Fruit fly (Drosophila melanogaster) whole organism, prepupa: ENCODE data around the gene Scm.

Source experiments
- Blimp-1 ChIP-seq: fragments of 200-800 bp; sonication (Bioruptor generic); optimal IDR thresholded peaks from 3 replicates; lab custom pipeline; 2017; ENCODE audit warnings: missing biosample characterization, missing genetic modification characterization, mild to moderate bottlenecking, moderate library complexity, missing genetic modification reagents
- CG10669 ChIP-seq: fragments of 200-800 bp; sonication (Bioruptor generic); optimal IDR thresholded peaks from 3 replicates; lab custom pipeline; 2018; ENCODE audit warnings: missing biosample characterization, mild to moderate bottlenecking, missing genetic modification characterization, moderate library complexity
- CG15336 ChIP-seq: fragments of 200-800 bp; sonication (Bioruptor generic); IDR thresholded peaks from 2 replicates; pipeline ENCODE4 v1.3.6; 2022; ENCODE audit warnings: missing biosample characterization, missing genetic modification characterization
- CG1621 ChIP-seq: fragments of 200-800 bp; sonication (Bioruptor generic); optimal IDR thresholded peaks from 3 replicates; lab custom pipeline; 2018; ENCODE audit warnings: missing biosample characterization, mild to moderate bottlenecking, missing genetic modification characterization
- CG16779 ChIP-seq: fragments of 200-800 bp; sonication (Bioruptor generic); optimal IDR thresholded peaks from 3 replicates; lab custom pipeline; 2017; ENCODE audit warnings: missing biosample characterization, mild to moderate bottlenecking, missing genetic modification characterization
- CG3032 ChIP-seq: fragments of 200-800 bp; optimal IDR thresholded peaks from 2 replicates; lab custom pipeline; 2019; ENCODE audit warnings: missing biosample characterization, mild to moderate bottlenecking, missing genetic modification characterization, moderate library complexity
- CG31627 ChIP-seq: fragments of 200-800 bp; sonication (Bioruptor generic); optimal IDR thresholded peaks from 3 replicates; lab custom pipeline; 2016; ENCODE audit warnings: missing biosample characterization, missing genetic modification characterization
- CG34406 ChIP-seq: fragments of 200-800 bp; sonication (Bioruptor generic); optimal IDR thresholded peaks from 3 replicates; lab custom pipeline; 2016; ENCODE audit warnings: missing biosample characterization, missing genetic modification characterization
- CG3919 ChIP-seq: fragments of 200-800 bp; sonication (Bioruptor generic); optimal IDR thresholded peaks from 3 replicates; lab custom pipeline; 2016; ENCODE audit warnings: missing biosample characterization, missing genetic modification characterization
- CG4318 ChIP-seq: fragments of 200-800 bp; sonication (Bioruptor generic); optimal IDR thresholded peaks from 3 replicates; lab custom pipeline; 2017; ENCODE audit warnings: missing biosample characterization, mild to moderate bottlenecking, missing genetic modification characterization
- CG6163 ChIP-seq: fragments of 200-800 bp; sonication (Bioruptor generic); IDR thresholded peaks from 3 replicates; pipeline ENCODE4 v1.3.6; 2022; ENCODE audit warnings: missing biosample characterization, missing genetic modification characterization
- CG6792 ChIP-seq: fragments of 200-800 bp; sonication (Bioruptor generic); optimal IDR thresholded peaks from 3 replicates; lab custom pipeline; 2016; ENCODE audit warnings: missing biosample characterization, missing genetic modification characterization
- CG6854 ChIP-seq: fragments of 200-800 bp; sonication (Bioruptor generic); optimal IDR thresholded peaks from 2 replicates; lab custom pipeline; 2017; ENCODE audit warnings: missing biosample characterization, mild to moderate bottlenecking, missing genetic modification characterization
- CG8319 ChIP-seq: fragments of 200-800 bp; sonication (Bioruptor generic); optimal IDR thresholded peaks from 3 replicates; lab custom pipeline; 2016; ENCODE audit warnings: missing biosample characterization, missing genetic modification characterization
- Eip75B ChIP-seq: fragments of 200-800 bp; sonication (Bioruptor generic); optimal IDR thresholded peaks from 3 replicates; lab custom pipeline; 2016; ENCODE audit warnings: missing biosample characterization, missing genetic modification characterization
- Eip78C ChIP-seq: fragments of 200-800 bp; sonication (Bioruptor generic); peaks from one replicate; lab custom pipeline; 2016; ENCODE audit warnings: missing biosample characterization, missing genetic modification characterization
- Ets21C ChIP-seq: fragments of 200-800 bp; sonication (Bioruptor generic); optimal IDR thresholded peaks from 3 replicates; lab custom pipeline; 2016; ENCODE audit warnings: missing biosample characterization, missing genetic modification characterization
- Gug ChIP-seq: fragments of 200-800 bp; sonication (Bioruptor generic); IDR thresholded peaks from 2 replicates; pipeline ENCODE4 v1.3.6; 2022; ENCODE audit warnings: missing biosample characterization, missing genetic modification characterization
- Hr38 ChIP-seq: sonication (Bioruptor generic); optimal IDR thresholded peaks from 2 replicates; lab custom pipeline; 2016; ENCODE audit warnings: missing biosample characterization, missing genetic modification characterization
- Hr39 ChIP-seq: fragments of 200-800 bp; sonication (Bioruptor generic); optimal IDR thresholded peaks from 2 replicates; lab custom pipeline; 2016; ENCODE audit warnings: missing biosample characterization, missing genetic modification characterization
- Met ChIP-seq: fragments of 200-800 bp; sonication (Bioruptor generic); optimal IDR thresholded peaks from 3 replicates; lab custom pipeline; 2016; ENCODE audit warnings: missing biosample characterization, missing genetic modification characterization
- OdsH ChIP-seq: fragments of 200-800 bp; sonication (Bioruptor generic); optimal IDR thresholded peaks from 3 replicates; lab custom pipeline; 2016; ENCODE audit warnings: missing biosample characterization, missing genetic modification characterization
- Smox ChIP-seq: fragments of 200-800 bp; sonication (Bioruptor generic); optimal IDR thresholded peaks from 3 replicates; lab custom pipeline; 2016; ENCODE audit warnings: missing biosample characterization, missing genetic modification characterization
- Sox102F ChIP-seq: fragments of 200-800 bp; sonication (Bioruptor generic); optimal IDR thresholded peaks from 2 replicates; lab custom pipeline; 2016; ENCODE audit warnings: missing biosample characterization, mild to moderate bottlenecking, missing genetic modification characterization
- Sox14 ChIP-seq: fragments of 200-800 bp; sonication (Bioruptor generic); optimal IDR thresholded peaks from 3 replicates; lab custom pipeline; 2016; ENCODE audit warnings: missing biosample characterization, missing genetic modification characterization
- achi ChIP-seq: fragments of 200-800 bp; sonication (Bioruptor generic); optimal IDR thresholded peaks from 3 replicates; lab custom pipeline; 2016; ENCODE audit warnings: missing biosample characterization, missing genetic modification characterization
- dsx ChIP-seq: fragments of 200-800 bp; optimal IDR thresholded peaks from 3 replicates; lab custom pipeline; 2019; ENCODE audit warnings: missing biosample characterization, mild to moderate bottlenecking, missing genetic modification characterization, moderate library complexity; ENCODE audit not compliant: poor library complexity, severe bottlenecking
- fkh ChIP-seq: fragments of 200-800 bp; sonication (Bioruptor generic); optimal IDR thresholded peaks from 3 replicates; lab custom pipeline; 2017; ENCODE audit warnings: missing biosample characterization, mild to moderate bottlenecking, missing genetic modification characterization, moderate library complexity
- net ChIP-seq: fragments of 200-800 bp; sonication (Bioruptor generic); optimal IDR thresholded peaks from 3 replicates; lab custom pipeline; 2016; ENCODE audit warnings: missing biosample characterization, missing genetic modification characterization
- pdm3 ChIP-seq: fragments of 200-800 bp; sonication (Bioruptor generic); optimal IDR thresholded peaks from 3 replicates; lab custom pipeline; 2016; ENCODE audit warnings: missing biosample characterization, missing genetic modification characterization
- salr ChIP-seq, 2 experiments: fragments of 200-800 bp; sonication (Bioruptor generic); optimal IDR thresholded peaks; 3 replicates each; lab custom pipeline; 2016 to 2018; ENCODE audit warnings: missing biosample characterization in 2 of 2, missing genetic modification characterization in 2 of 2, mild to moderate bottlenecking in 1 of 2
- spab ChIP-seq: fragments of 200-800 bp; sonication (Bioruptor generic); optimal IDR thresholded peaks from 2 replicates; lab custom pipeline; 2017; ENCODE audit warnings: missing biosample characterization, mild to moderate bottlenecking, missing genetic modification characterization, missing genetic modification reagents
- ss ChIP-seq, 2 experiments: fragments of 200-800 bp; sonication (Bioruptor generic); optimal IDR thresholded peaks; 2 replicates in 1 of 2; 3 replicates in 1 of 2; lab custom pipeline; 2017 to 2018; ENCODE audit warnings: mild to moderate bottlenecking in 2 of 2, missing biosample characterization in 2 of 2, missing genetic modification characterization in 2 of 2, moderate library complexity in 1 of 2
- svp ChIP-seq: fragments of 200-800 bp; sonication (Bioruptor generic); peaks from one replicate; lab custom pipeline; 2016; ENCODE audit warnings: missing biosample characterization, missing genetic modification characterization
- vri ChIP-seq: fragments of 200-800 bp; sonication (Bioruptor generic); optimal IDR thresholded peaks from 3 replicates; lab custom pipeline; 2016; ENCODE audit warnings: missing biosample characterization, mild to moderate bottlenecking, missing genetic modification characterization

The Scm gene

dm6 chr3R:9626880-9627401 is 10.5 kb downstream of the Scm start, which contains the start of the genes CG9427 and CG8319 (continued):
- TF ChIP-seq Blimp-1 (GFP tag; lab: Kevin White, UChicago) (no peak), CG3919 (GFP tag; lab: Kevin White, UChicago) (peak; percentile 52), CG8319 (GFP tag; lab: Kevin White, UChicago) (no peak), net (GFP tag; lab: Kevin White, UChicago) (no peak), CG3032 (tag; lab: Kevin White, UChicago) (peak; percentile 45), OdsH (peak; percentile 53), CG6792 (peak; percentile 46), CG34406 (GFP tag; lab: Kevin White, UChicago) (peak; percentile 21), Smox (GFP tag; lab: Kevin White, UChicago) (peak; percentile 66), Gug (GFP tag; lab: Robert Waterston, UW) (no peak), Sox14 (peak; percentile 97), Sox102F (peak; percentile 52), ss (GFP tag; optimal IDR thresholded peaks at IDR 0.05; lab: Kevin White, UChicago) (no peak), salr (GFP tag; optimal IDR thresholded peaks at IDR 0.05; lab: Kevin White, UChicago) (no peak), Hr39 (GFP tag; lab: Kevin White, UChicago) (peak; percentile 55), CG1621 (tag; lab: Kevin White, UChicago) (peak; percentile 6), Eip75B (GFP tag; lab: Kevin White, UChicago) (peak; percentile 66), dsx (GFP tag; lab: Kevin White, UChicago) (no peak), Eip78C (GFP tag; lab: Kevin White, UChicago) (peak; percentile 89), CG10669 (GFP tag; lab: Kevin White, UChicago) (no peak), CG6854 (GFP tag; lab: Kevin White, UChicago) (no peak), CG31627 (GFP tag; lab: Kevin White, UChicago) (peak; percentile 70)

- TF ChIP-seq Blimp-1 (GFP tag; lab: Kevin White, UChicago), result no peak
- no peak for TF ChIP-seq Met
- TF ChIP-seq Ets21C, result no peak
- no peak for TF ChIP-seq CG31627 (GFP tag; lab: Kevin White, UChicago)
- peak; percentile 6 for TF ChIP-seq CG6854 (GFP tag; lab: Kevin White, UChicago)
- TF ChIP-seq Eip78C (GFP tag; lab: Kevin White, UChicago), result peak; percentile 14
- TF ChIP-seq achi (GFP tag; lab: Kevin White, UChicago), result no peak
Measured at dm6 chr3R:9626266-9626665, 11.1 kb downstream of the Scm start.

- TF ChIP-seq fkh (GFP tag; lab: Kevin White, UChicago) (peak; percentile 17), vri (GFP tag; lab: Kevin White, UChicago) (peak; percentile 52), Hr38 (no peak), CG16779 (tag; lab: Kevin White, UChicago) (no peak), CG6163 (GFP tag; lab: Robert Waterston, UW) (peak; percentile 31; the same call in 1 of the 3 replicates), CG15336 (GFP tag; lab: Robert Waterston, UW) (0 out of 2 replicates have a peak, but pooled peaks have one; percentile 22), CG1621 (tag; lab: Kevin White, UChicago) (peak; percentile 56)
- TF ChIP-seq, all 60 proteins: peak for 5
Measured at dm6 chr3R:9625443-9625842, 12.0 kb downstream of the Scm start.

dm6 chr3R:9620278-9620677 is 17.1 kb downstream of the Scm start:
- TF ChIP-seq CG4318 (GFP tag; lab: Kevin White, UChicago) (no peak), svp (GFP tag; lab: Kevin White, UChicago) (no peak), CG3032 (tag; lab: Kevin White, UChicago) (no peak), dsx (GFP tag; lab: Kevin White, UChicago) (no peak), Hr38 (no peak), Hr39 (GFP tag; lab: Kevin White, UChicago) (no peak), CG10669 (GFP tag; lab: Kevin White, UChicago) (no peak), CG3919 (GFP tag; lab: Kevin White, UChicago) (no peak), CG15336 (GFP tag; lab: Robert Waterston, UW) (no peak), spab (GFP tag; lab: Kevin White, UChicago) (no peak), pdm3 (GFP tag; lab: Kevin White, UChicago) (no peak), OdsH (no peak), CG6854 (GFP tag; lab: Kevin White, UChicago) (no peak)
